Fruit fly (Drosophila melanogaster) whole organism, embryonic: ENCODE measurements around the gene CG31706.

Experiments
- Awh ChIP-seq: fragments of 200-800 bp; sonication (Bioruptor generic); IDR thresholded peaks from 2 replicates; pipeline ENCODE4, ENCODE4 v1.3.6; 2022; ENCODE audit warnings: missing biosample characterization, missing genetic modification characterization
- Bteb2 ChIP-seq: fragments of 200-800 bp; sonication (Bioruptor generic); optimal IDR thresholded peaks from 2 replicates; lab custom pipeline; 2016; ENCODE audit warnings: missing biosample characterization, missing genetic modification characterization
- CG1024 ChIP-seq: fragments of 200-800 bp; sonication (Bioruptor generic); IDR thresholded peaks from 2 replicates; pipeline ENCODE4 v1.3.6; 2022; ENCODE audit warnings: missing biosample characterization, missing genetic modification characterization
- CG1233 ChIP-seq: fragments of 200-800 bp; sonication (Bioruptor generic); optimal IDR thresholded peaks from 4 replicates; lab custom pipeline; 2018; ENCODE audit warnings: missing biosample characterization, mild to moderate bottlenecking, missing genetic modification characterization
- CG15269 ChIP-seq: fragments of 200-800 bp; sonication (Bioruptor generic); optimal IDR thresholded peaks from 2 replicates; lab custom pipeline; 2018; ENCODE audit warnings: missing biosample characterization, mild to moderate bottlenecking, missing genetic modification characterization, moderate library complexity
- CoRest ChIP-seq: fragments of 200-800 bp; sonication (Bioruptor generic); optimal IDR thresholded peaks from 3 replicates; lab custom pipeline; 2018; ENCODE audit warnings: missing biosample characterization, mild to moderate bottlenecking, missing genetic modification characterization, moderate library complexity
- Dad ChIP-seq: fragments of 200-800 bp; sonication (Bioruptor generic); optimal IDR thresholded peaks from 3 replicates; lab custom pipeline; 2016; ENCODE audit warnings: missing biosample characterization, missing genetic modification characterization
- caup ChIP-seq: fragments of 200-800 bp; sonication (Bioruptor generic); optimal IDR thresholded peaks from 3 replicates; lab custom pipeline; 2017; ENCODE audit warnings: missing biosample characterization, mild to moderate bottlenecking, missing genetic modification characterization, moderate library complexity; ENCODE audit not compliant: severe bottlenecking
- ind ChIP-seq: fragments of 200-800 bp; sonication (Bioruptor generic); optimal IDR thresholded peaks from 3 replicates; lab custom pipeline; 2016; ENCODE audit warnings: missing biosample characterization, missing genetic modification characterization
- psq ChIP-seq: fragments of 200-800 bp; sonication (Bioruptor generic); optimal IDR thresholded peaks from 2 replicates; lab custom pipeline; 2017; ENCODE audit warnings: missing biosample characterization, missing genetic modification characterization

dm6 chr2L:11484407-11484806 is 46.4 kb downstream of the CG31706 start, which contains the start of the genes CG43355 and sala:
- TF ChIP-seq Bteb2 (GFP tag; lab: Kevin White, UChicago), result no peak
- no peak for TF ChIP-seq CG1233 (GFP tag; lab: Kevin White, UChicago)
- TF ChIP-seq ind (GFP tag; lab: Kevin White, UChicago), result no peak
- no peak for TF ChIP-seq Dad (GFP tag; lab: Kevin White, UChicago)
- TF ChIP-seq CoRest (tag; lab: Kevin White, UChicago), result no peak
- TF ChIP-seq psq (GFP tag; lab: Kevin White, UChicago), result no peak
- TF ChIP-seq Awh (GFP tag; lab: Robert Waterston, UW), result no peak
- TF ChIP-seq caup (GFP tag; lab: Kevin White, UChicago), result no peak
- TF ChIP-seq CG15269 (tag; lab: Kevin White, UChicago), result no peak
- TF ChIP-seq CG1024 (GFP tag; lab: Robert Waterston, UW), result no peak
